Worm (Caenorhabditis elegans) whole organism, L1 larva: ENCODE data around the gene F09G2.1.

Experiments used
- aha-1 ChIP-seq: fragments of 150-350 bp; optimal IDR thresholded peaks from 2 replicates; lab custom pipeline; 2014; ENCODE audit warnings: missing biosample characterization, missing genetic modification characterization
- alr-1 ChIP-seq: fragments of 200-800 bp; sonication (Bioruptor generic); optimal IDR thresholded peaks from 2 replicates; lab custom pipeline; 2018; ENCODE audit warnings: borderline replicate concordance, mild to moderate bottlenecking, missing genetic modification characterization, missing compliant biosample characterization
- aly-2 ChIP-seq: fragments of 150-350 bp; optimal IDR thresholded peaks from 2 replicates; lab custom pipeline; 2014; ENCODE audit warnings: missing biosample characterization, missing genetic modification characterization
- ama-1 ChIP-seq: fragments of 150-350 bp; optimal IDR thresholded peaks from 2 replicates; lab custom pipeline; 2014
- blmp-1 ChIP-seq: fragments of 150-350 bp; optimal IDR thresholded peaks from 2 replicates; lab custom pipeline; 2014; ENCODE audit warnings: missing biosample characterization, missing genetic modification characterization
- ceh-63 ChIP-seq: fragments of 200-800 bp; sonication (Bioruptor generic); optimal IDR thresholded peaks from 2 replicates; lab custom pipeline; 2018; ENCODE audit warnings: mild to moderate bottlenecking, missing genetic modification characterization, missing compliant biosample characterization
- ceh-82 ChIP-seq, 3 experiments: fragments of 150-350 bp in 1 of 3; sonication (generic microtip) in 2 of 3; optimal IDR thresholded peaks; 2 replicates each; lab custom pipeline; 2014 to 2017; ENCODE audit warnings: missing biosample characterization in 3 of 3, missing genetic modification characterization in 3 of 3
- ceh-88 ChIP-seq: fragments of 200-800 bp; sonication (Bioruptor generic); IDR thresholded peaks from 2 replicates; pipeline ENCODE4 v1.3.6; 2022; ENCODE audit warnings: missing genetic modification characterization, missing compliant biosample characterization
- ces-1 ChIP-seq: fragments of 150-350 bp; optimal IDR thresholded peaks from 2 replicates; lab custom pipeline; 2014; ENCODE audit warnings: missing biosample characterization, missing genetic modification reagents, missing genetic modification characterization
- dsc-1 ChIP-seq: sonication (generic microtip); optimal IDR thresholded peaks from 2 replicates; lab custom pipeline; 2016; ENCODE audit warnings: mild to moderate bottlenecking, missing genetic modification characterization, missing compliant biosample characterization
- elt-2 ChIP-seq: sonication (generic microtip); optimal IDR thresholded peaks from 2 replicates; lab custom pipeline; 2016; ENCODE audit warnings: missing genetic modification characterization, mild to moderate bottlenecking, inconsistent platforms, missing compliant biosample characterization, missing genetic modification reagents
- elt-3 ChIP-seq, 6 experiments: fragments of 150-350 bp in 1 of 6; sonication (generic microtip); optimal IDR thresholded peaks; 2 replicates each; lab custom pipeline; 2017 to 2018; ENCODE audit warnings: missing biosample characterization in 6 of 6, missing genetic modification characterization in 6 of 6, inconsistent platforms in 1 of 6
- fkh-4 ChIP-seq: sonication (generic microtip); optimal IDR thresholded peaks from 2 replicates; lab custom pipeline; 2016; ENCODE audit warnings: missing compliant biosample characterization, missing genetic modification characterization, borderline replicate concordance
- fkh-8 ChIP-seq: sonication (generic microtip); optimal IDR thresholded peaks from 2 replicates; lab custom pipeline; 2016; ENCODE audit warnings: mild to moderate bottlenecking, missing genetic modification characterization, missing compliant biosample characterization
- grh-1 ChIP-seq: fragments of 200-800 bp; sonication (Bioruptor generic); IDR thresholded peaks from 2 replicates; pipeline ENCODE4 v1.3.6; 2022; ENCODE audit warnings: missing genetic modification reagents, missing genetic modification characterization, missing compliant biosample characterization
- hlh-17 ChIP-seq: fragments of 200-800 bp; sonication (Bioruptor generic); optimal IDR thresholded peaks from 2 replicates; lab custom pipeline; 2018; ENCODE audit warnings: missing genetic modification characterization, mild to moderate bottlenecking, missing compliant biosample characterization, moderate library complexity, borderline replicate concordance
- hlh-4 ChIP-seq: sonication (generic microtip); optimal IDR thresholded peaks from 2 replicates; lab custom pipeline; 2016; ENCODE audit warnings: mild to moderate bottlenecking, missing genetic modification characterization, missing compliant biosample characterization
- irx-1 ChIP-seq: sonication (generic microtip); optimal IDR thresholded peaks from 2 replicates; lab custom pipeline; 2016; ENCODE audit warnings: missing genetic modification characterization, missing compliant biosample characterization
- isw-1 ChIP-seq: fragments of 200-800 bp; sonication (Bioruptor generic); IDR thresholded peaks from 2 replicates; pipeline ENCODE4 v1.3.6; 2022; ENCODE audit warnings: missing genetic modification characterization, missing compliant biosample characterization
- jun-1 ChIP-seq: fragments of 150-350 bp; optimal IDR thresholded peaks from 2 replicates; lab custom pipeline; 2014; ENCODE audit warnings: missing biosample characterization, missing genetic modification reagents, missing genetic modification characterization
- lin-14 ChIP-seq: fragments of 200-800 bp; sonication (Bioruptor generic); optimal IDR thresholded peaks from 2 replicates; lab custom pipeline; 2018; ENCODE audit warnings: mild to moderate bottlenecking, missing genetic modification characterization, moderate library complexity, missing compliant biosample characterization
- lin-39 ChIP-seq: fragments of 150-350 bp; optimal IDR thresholded peaks from 2 replicates; lab custom pipeline; 2014; ENCODE audit warnings: missing biosample characterization, missing genetic modification reagents, missing genetic modification characterization
- mdl-1 ChIP-seq, 2 experiments: fragments of 150-350 bp; optimal IDR thresholded peaks; 2 replicates each; lab custom pipeline; 2014 to 2017; ENCODE audit warnings: missing biosample characterization in 2 of 2, missing genetic modification characterization in 2 of 2, inconsistent platforms in 1 of 2
- nhr-19 ChIP-seq: fragments of 200-800 bp; sonication (Bioruptor generic); conservative IDR thresholded peaks from 2 replicates; pipeline ENCODE4 v1.3.6; 2022; ENCODE audit warnings: missing genetic modification characterization, missing compliant biosample characterization
- nhr-20 ChIP-seq: sonication (generic microtip); optimal IDR thresholded peaks from 2 replicates; lab custom pipeline; 2016; ENCODE audit warnings: mild to moderate bottlenecking, missing genetic modification characterization, missing compliant biosample characterization
- nhr-47 ChIP-seq: sonication (generic microtip); optimal IDR thresholded peaks from 2 replicates; lab custom pipeline; 2016; ENCODE audit warnings: mild to moderate bottlenecking, missing genetic modification characterization, moderate library complexity, missing compliant biosample characterization
- nhr-71 ChIP-seq: sonication (generic microtip); optimal IDR thresholded peaks from 2 replicates; lab custom pipeline; 2016; ENCODE audit warnings: mild to moderate bottlenecking, missing genetic modification characterization, moderate library complexity, missing compliant biosample characterization
- nhr-76 ChIP-seq: sonication (generic microtip); optimal IDR thresholded peaks from 2 replicates; lab custom pipeline; 2017; ENCODE audit warnings: missing biosample characterization, missing genetic modification characterization
- nhr-77 ChIP-seq: fragments of 150-350 bp; optimal IDR thresholded peaks from 2 replicates; lab custom pipeline; 2014; ENCODE audit warnings: missing biosample characterization, missing genetic modification characterization
- nhr-84 ChIP-seq: sonication (generic microtip); optimal IDR thresholded peaks from 2 replicates; lab custom pipeline; 2017; ENCODE audit warnings: missing biosample characterization, missing genetic modification characterization
- nhr-85 ChIP-seq: sonication (generic microtip); peaks from one replicate; lab custom pipeline; 2016; ENCODE audit warnings: missing genetic modification characterization, inconsistent platforms, missing compliant biosample characterization
- skn-1 ChIP-seq: fragments of 150-350 bp; optimal IDR thresholded peaks from 2 replicates; lab custom pipeline; 2014; ENCODE audit warnings: missing biosample characterization, missing genetic modification characterization
- snu-23 ChIP-seq: sonication (generic microtip); optimal IDR thresholded peaks from 2 replicates; lab custom pipeline; 2016; ENCODE audit warnings: missing genetic modification characterization, missing compliant biosample characterization
- sox-4 ChIP-seq: sonication (generic microtip); optimal IDR thresholded peaks from 2 replicates; lab custom pipeline; 2016; ENCODE audit warnings: missing genetic modification characterization, missing compliant biosample characterization
- sptf-1 ChIP-seq: fragments of 150-350 bp; optimal IDR thresholded peaks from 2 replicates; lab custom pipeline; 2014; ENCODE audit warnings: missing biosample characterization, missing genetic modification characterization
- tbx-2 ChIP-seq: sonication (generic microtip); optimal IDR thresholded peaks from 2 replicates; lab custom pipeline; 2016; ENCODE audit warnings: missing genetic modification characterization, missing compliant biosample characterization
- tlp-1 ChIP-seq: fragments of 150-350 bp; optimal IDR thresholded peaks from 2 replicates; lab custom pipeline; 2014; ENCODE audit warnings: missing biosample characterization, missing genetic modification characterization
- unc-30 ChIP-seq: sonication (generic microtip); optimal IDR thresholded peaks from 2 replicates; lab custom pipeline; 2017; ENCODE audit warnings: missing biosample characterization, missing genetic modification characterization
- unc-62 ChIP-seq: fragments of 150-350 bp; optimal IDR thresholded peaks from 2 replicates; lab custom pipeline; 2014; ENCODE audit warnings: missing biosample characterization, missing genetic modification reagents, missing genetic modification characterization
- xbp-1 ChIP-seq: sonication (generic microtip); optimal IDR thresholded peaks from 2 replicates; lab custom pipeline; 2016; ENCODE audit warnings: missing genetic modification characterization, missing compliant biosample characterization
- zip-4 ChIP-seq: fragments of 200-800 bp; sonication (Bioruptor generic); optimal IDR thresholded peaks from 2 replicates; lab custom pipeline; 2018; ENCODE audit warnings: mild to moderate bottlenecking, missing genetic modification characterization, moderate library complexity, missing compliant biosample characterization
- ztf-4 ChIP-seq: fragments of 150-350 bp; optimal IDR thresholded peaks from 2 replicates; lab custom pipeline; 2014; ENCODE audit warnings: missing biosample characterization, missing genetic modification characterization

F09G2.1 gene

ce11 chrV:7159391-7159790 is 40.6 kb upstream of the F09G2.1 start, which contains the start of gene str-204:
TSS of gene str-204 (plus strand) at chrV:7159691.
- no peak for TF ChIP-seq nhr-76 (tag; lab: Kevin White, UChicago)
- no peak for TF ChIP-seq sptf-1
- TF ChIP-seq jun-1 (tag; lab: Kevin White, UChicago), result no peak
- TF ChIP-seq blmp-1 (tag; lab: Kevin White, UChicago), result no peak
- TF ChIP-seq, all 84 proteins: peak for 0

- TF ChIP-seq lin-39 (tag; lab: Kevin White, UChicago), result no peak
- TF ChIP-seq nhr-20 (tag; lab: Kevin White, UChicago), result peak; percentile 39
- TF ChIP-seq ceh-63 (GFP tag; lab: Kevin White, UChicago), result no peak
- TF ChIP-seq lin-14 (GFP tag; lab: Kevin White, UChicago), result peak; percentile 22
- TF ChIP-seq ztf-4, result no peak
- TF ChIP-seq jun-1 (tag; lab: Kevin White, UChicago), result no peak
- TF ChIP-seq tlp-1 (tag; lab: Kevin White, UChicago), result no peak
- peak; percentile 4 for TF ChIP-seq nhr-71
- TF ChIP-seq fkh-8 (tag; lab: Kevin White, UChicago), result no peak
- TF ChIP-seq skn-1 (tag; lab: Kevin White, UChicago), result no peak
- TF ChIP-seq elt-2 (tag; lab: Kevin White, UChicago), result no peak
- TF ChIP-seq dsc-1, result no peak
- no peak for TF ChIP-seq nhr-84 (tag; lab: Kevin White, UChicago)
- TF ChIP-seq tbx-2 (tag; lab: Kevin White, UChicago), result no peak
- no peak for TF ChIP-seq sox-4 (tag; lab: Kevin White, UChicago)
- TF ChIP-seq xbp-1, result no peak
- no peak for TF ChIP-seq mdl-1 (tag; optimal IDR thresholded peaks at IDR 0.05; lab: Kevin White, UChicago)
- TF ChIP-seq sptf-1, result no peak
- TF ChIP-seq elt-3 (tag; optimal IDR thresholded peaks at IDR 0.05; lab: Kevin White, UChicago), result peak in 1 of 6 experiments; percentile 4
- no peak for TF ChIP-seq ceh-88 (GFP tag; lab: Robert Waterston, UW)
- TF ChIP-seq nhr-47, result no peak
- TF ChIP-seq snu-23 (GFP tag; lab: Kevin White, UChicago), result no peak
- TF ChIP-seq aha-1 (tag; lab: Kevin White, UChicago), result no peak
- no peak for TF ChIP-seq hlh-17 (GFP tag; lab: Kevin White, UChicago)
- no peak for TF ChIP-seq ces-1 (GFP tag; lab: Kevin White, UChicago)
- 0 out of 2 replicates have a peak, but pooled peaks have one; percentile 4 for TF ChIP-seq nhr-19 (GFP tag; lab: Robert Waterston, UW)
- no peak for TF ChIP-seq hlh-4 (tag; lab: Kevin White, UChicago)
- TF ChIP-seq alr-1, result no peak
- TF ChIP-seq ama-1 (lab: Kevin White, UChicago), result no peak
- no peak for TF ChIP-seq nhr-77 (tag; lab: Kevin White, UChicago)
- TF ChIP-seq unc-62 (GFP tag; lab: Kevin White, UChicago), result no peak
- TF ChIP-seq grh-1 (GFP tag; lab: Robert Waterston, UW), result no peak
- TF ChIP-seq nhr-85 (tag; lab: Kevin White, UChicago), result peak; percentile 52
- no peak for TF ChIP-seq irx-1 (tag; lab: Kevin White, UChicago)
- no peak for TF ChIP-seq zip-4 (GFP tag; lab: Kevin White, UChicago)
- no peak for TF ChIP-seq aly-2 (tag; lab: Kevin White, UChicago)
- no peak for TF ChIP-seq ceh-82 (tag; optimal IDR thresholded peaks at IDR 0.05; lab: Kevin White, UChicago)
- TF ChIP-seq unc-30, result no peak
- TF ChIP-seq fkh-4 (tag; lab: Kevin White, UChicago), result no peak
- TF ChIP-seq isw-1 (GFP tag; lab: Robert Waterston, UW), result no peak
- TF ChIP-seq, all 84 proteins: peak for 6
Observed at ce11 chrV:7163477-7164114, 36.4 kb upstream of the F09G2.1 start, which contains the start of gene ugt-41. TSS of gene ugt-41 (minus strand) at chrV:7163595.
